Fruit fly (Drosophila melanogaster) whole organism, pupa: ENCODE data around the gene CG5746.

ENCODE experiments used
- CG10348 ChIP-seq: fragments of 200-800 bp; sonication (Bioruptor generic); IDR thresholded peaks from 2 replicates; pipeline ENCODE4 v1.3.6; 2022; ENCODE audit warnings: missing biosample characterization, missing genetic modification characterization
- CG8159 ChIP-seq: fragments of 200-800 bp; sonication (Bioruptor generic); optimal IDR thresholded peaks from 3 replicates; lab custom pipeline; 2018; ENCODE audit warnings: missing biosample characterization, mild to moderate bottlenecking, missing genetic modification characterization, moderate library complexity
- CG8301 ChIP-seq: fragments of 200-800 bp; sonication (Bioruptor generic); optimal IDR thresholded peaks from 2 replicates; lab custom pipeline; 2018; ENCODE audit warnings: missing biosample characterization, mild to moderate bottlenecking, missing genetic modification characterization
- EcR ChIP-seq: fragments of 200-800 bp; sonication (Bioruptor generic); optimal IDR thresholded peaks from 3 replicates; lab custom pipeline; 2019; ENCODE audit warnings: missing biosample characterization, missing genetic modification characterization, mild to moderate bottlenecking, moderate library complexity, missing genetic modification reagents
- rn ChIP-seq: fragments of 200-800 bp; sonication (Bioruptor generic); IDR thresholded peaks from 2 replicates; pipeline ENCODE4 v1.3.6; 2022; ENCODE audit warnings: missing biosample characterization, missing genetic modification characterization

- TF ChIP-seq CG8159 (tag; lab: Kevin White, UChicago) (no peak), CG8301 (tag; lab: Kevin White, UChicago) (no peak), CG10348 (GFP tag; lab: Robert Waterston, UW) (no peak), EcR (no peak), rn (no peak)
These were observed 11.4 kb upstream of the CG5746 start, which contains the start of gene CG18528 for dm6 chr3R:24359957-24360356.
